Fruit fly (Drosophila melanogaster): ENCODE data around the gene Bruce.

Bruce gene

dm6 chr3R:10377849-10378248, 46.7 kb upstream of the Bruce start, which contains the start of gene Rfx (continued):
- TF ChIP-seq ss (GFP tag; optimal IDR thresholded peaks at IDR 0.05) (peak; percentile 29 to 64), CG7368 (GFP tag; optimal IDR thresholded peaks at IDR 0.05) (no peak), CG8319 (GFP tag; optimal IDR thresholded peaks at IDR 0.05) (no peak), topi (GFP tag; optimal IDR thresholded peaks at IDR 0.05) (peak; percentile 2), Eip93F (GFP tag; optimal IDR thresholded peaks at IDR 0.05) (no peak), CG8119 (GFP tag; IDR thresholded peaks at IDR 0.05) (no peak), cyc (GFP tag; optimal IDR thresholded peaks at IDR 0.05) (no peak)

- no peak for TF ChIP-seq Blimp-1 (GFP tag; optimal IDR thresholded peaks at IDR 0.05)
- no peak for TF ChIP-seq fkh (GFP tag; optimal IDR thresholded peaks at IDR 0.05)
- TF ChIP-seq svp (GFP tag) = peak; percentile 62
- TF ChIP-seq CG6808 (GFP tag; optimal IDR thresholded peaks at IDR 0.05) = no peak
- no peak for TF ChIP-seq CG3032 (tag; optimal IDR thresholded peaks at IDR 0.05)
- TF ChIP-seq CG6854 (GFP tag; optimal IDR thresholded peaks at IDR 0.05) = no peak
- TF ChIP-seq vri (GFP tag; optimal IDR thresholded peaks at IDR 0.05) = no peak
- no peak for TF ChIP-seq CG1621 (tag; optimal IDR thresholded peaks at IDR 0.05)
These were observed 39.3 kb upstream of the Bruce start for dm6 chr3R:10370495-10370894.

- TF ChIP-seq achi (GFP tag; optimal IDR thresholded peaks at IDR 0.05) (no peak), svp (GFP tag) (peak; percentile 90), Ets21C (GFP tag; optimal IDR thresholded peaks at IDR 0.05) (no peak), CG6163 (GFP tag; IDR thresholded peaks at IDR 0.05) (no peak)
These were observed 38.6 kb upstream of the Bruce start for dm6 chr3R:10369799-10370198.

- TF ChIP-seq Eip78C (GFP tag) = no peak
- no peak for TF ChIP-seq Gug (GFP tag; IDR thresholded peaks at IDR 0.05)
- no peak for TF ChIP-seq lz (GFP tag; optimal IDR thresholded peaks at IDR 0.05)
- peak; percentile 40 for TF ChIP-seq CG7368 (GFP tag; optimal IDR thresholded peaks at IDR 0.05)
- no peak for TF ChIP-seq CG3032 (tag; optimal IDR thresholded peaks at IDR 0.05)
These were observed 37.1 kb upstream of the Bruce start for dm6 chr3R:10368251-10368650.

- TF ChIP-seq topi (GFP tag; optimal IDR thresholded peaks at IDR 0.05) = no peak
These were observed 33.1 kb upstream of the Bruce start for dm6 chr3R:10364287-10364686.

dm6 chr3R:10357364-10357676, 26.2 kb upstream of the Bruce start:
- TF ChIP-seq fd59A (GFP tag; optimal IDR thresholded peaks at IDR 0.05) = no peak

- TF ChIP-seq fkh (GFP tag; optimal IDR thresholded peaks at IDR 0.05) (peak; percentile 65), OdsH (GFP tag; optimal IDR thresholded peaks at IDR 0.05) (peak; percentile 87), dsx (GFP tag; optimal IDR thresholded peaks at IDR 0.05; ENCODE audit: poor library complexity, severe bottlenecking) (peak; percentile 95), Gug (GFP tag; IDR thresholded peaks at IDR 0.05) (no peak), Blimp-1 (GFP tag; optimal IDR thresholded peaks at IDR 0.05) (peak; percentile 98), CG3919 (GFP tag; optimal IDR thresholded peaks at IDR 0.05) (peak; percentile 94), CG10631 (GFP tag; optimal IDR thresholded peaks at IDR 0.05) (peak; percentile 93), CG8119 (GFP tag; IDR thresholded peaks at IDR 0.05) (no peak), Hr39 (GFP tag; optimal IDR thresholded peaks at IDR 0.05) (peak; percentile 93), Ets96B (tag; optimal IDR thresholded peaks at IDR 0.05) (peak; percentile 89), CG6808 (GFP tag; optimal IDR thresholded peaks at IDR 0.05) (peak; percentile 92), salr (GFP tag; optimal IDR thresholded peaks at IDR 0.05) (peak; percentile 75 to 95), fd85E (GFP tag; optimal IDR thresholded peaks at IDR 0.05) (peak; percentile 83), CG6276 (GFP tag; optimal IDR thresholded peaks at IDR 0.05) (peak; percentile 92), Eip78C (GFP tag) (peak; percentile 98), Sox14 (GFP tag; optimal IDR thresholded peaks at IDR 0.05) (peak; percentile 94), CG32006 (GFP tag; optimal IDR thresholded peaks at IDR 0.05) (peak; percentile 92), CG9139 (GFP tag; optimal IDR thresholded peaks at IDR 0.05) (peak; percentile 81), CG8632 (GFP tag; optimal IDR thresholded peaks at IDR 0.05) (peak; percentile 90), Eip75B (GFP tag; optimal IDR thresholded peaks at IDR 0.05) (peak; percentile 96), CG3032 (tag; optimal IDR thresholded peaks at IDR 0.05) (peak; percentile 89), dac (GFP tag; optimal IDR thresholded peaks at IDR 0.05) (peak; percentile 41), eg (GFP tag; IDR thresholded peaks at IDR 0.05) (no peak), CG4318 (GFP tag; optimal IDR thresholded peaks at IDR 0.05) (peak; percentile 76)
These were observed 25.6 kb upstream of the Bruce start for dm6 chr3R:10356563-10357363.

Measured in whole organism, prepupa.